Fruit fly (Drosophila melanogaster): ENCODE measurements around the gene CG18808.

DNA sequence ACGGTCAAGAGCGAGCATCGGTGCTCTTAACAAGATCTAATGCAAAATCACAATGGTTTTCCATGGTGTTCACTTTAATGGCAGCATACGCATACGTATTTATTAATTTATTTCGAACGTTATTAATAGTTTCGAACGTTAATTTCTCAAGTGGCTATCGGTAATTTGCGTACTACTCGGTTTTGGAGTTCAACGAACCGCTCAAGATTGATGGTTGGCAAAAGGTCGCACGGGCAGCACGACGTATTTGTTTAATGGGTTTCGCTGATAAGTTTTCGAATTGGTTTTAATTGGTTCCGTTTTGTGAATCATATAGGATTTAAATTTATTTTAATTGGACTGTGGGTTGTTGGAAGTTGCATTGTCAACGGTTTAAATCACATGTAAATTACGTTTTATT, 45.9 kb upstream of the CG18808 start:
- TF ChIP-seq CG8478 (optimal IDR thresholded peaks at IDR 0.05) = no peak
- no peak for TF ChIP-seq CTCF (optimal IDR thresholded peaks at IDR 0.05)
